Worm (Caenorhabditis elegans) whole organism, L4/young adult: ENCODE results near the gene T27A1.2.

Source experiments
- W03F9.2 ChIP-seq: fragments of 150-350 bp; optimal IDR thresholded peaks from 2 replicates; lab custom pipeline; 2014; ENCODE audit warnings: missing biosample characterization, missing genetic modification characterization
- him-1 ChIP-seq: sonication (generic microtip); optimal IDR thresholded peaks from 2 replicates; lab custom pipeline; 2016; ENCODE audit warnings: missing genotype, missing genetic modification reagents, missing genetic modification characterization, missing compliant biosample characterization

DNA sequence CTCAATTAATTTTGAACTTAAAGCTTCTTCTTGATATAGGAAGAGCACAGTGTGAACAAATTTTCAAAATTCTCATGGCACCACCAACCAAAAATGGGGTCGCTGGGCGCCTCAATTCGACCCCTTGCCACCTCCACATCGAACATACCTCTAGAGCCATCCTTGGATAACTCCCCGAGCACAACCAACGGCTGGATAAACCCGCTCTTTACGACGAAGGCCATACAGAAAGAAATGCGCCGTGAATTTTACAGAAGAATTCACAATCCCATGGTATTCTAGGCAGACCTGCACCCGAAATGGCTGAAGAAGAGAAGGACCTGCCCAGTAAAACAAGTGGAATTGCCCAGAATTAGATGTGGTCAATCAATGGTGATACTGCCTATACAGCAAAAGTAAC lies 34.0 kb downstream of the T27A1.2 start:
- TF ChIP-seq him-1 (tag; lab: Kevin White, UChicago) (no peak), W03F9.2 (tag; lab: Kevin White, UChicago) (no peak)
